Worm (Caenorhabditis elegans) whole organism, young adult: Measurements from ENCODE around the gene T10C6.15.

Experiments
- B0019.2 ChIP-seq: fragments of 200-800 bp; sonication (Bioruptor generic); conservative IDR thresholded peaks from 2 replicates; pipeline ENCODE4 v1.3.6; 2022; ENCODE audit warnings: missing genetic modification reagents, missing genetic modification characterization, missing compliant biosample characterization
- B0261.1 ChIP-seq: sonication (generic microtip); optimal IDR thresholded peaks from 2 replicates; lab custom pipeline; 2016; ENCODE audit warnings: mild to moderate bottlenecking, missing genetic modification characterization, moderate library complexity, missing compliant biosample characterization
- B0336.3 ChIP-seq: fragments of 200-800 bp; sonication (Bioruptor generic); IDR thresholded peaks from 2 replicates; pipeline ENCODE4 v1.3.6; 2022; ENCODE audit warnings: missing genetic modification characterization, missing compliant biosample characterization
- F39B2.1 ChIP-seq: fragments of 200-800 bp; sonication (Bioruptor generic); IDR thresholded peaks from 2 replicates; pipeline ENCODE4 v1.3.6; 2022; ENCODE audit warnings: missing genetic modification reagents, missing genetic modification characterization, missing compliant biosample characterization
- F49E8.2 ChIP-seq: sonication (generic microtip); optimal IDR thresholded peaks from 3 replicates; lab custom pipeline; 2017; ENCODE audit warnings: missing genetic modification characterization, mild to moderate bottlenecking, missing compliant biosample characterization, antibody characterized with exemption, moderate library complexity; ENCODE audit not compliant: insufficient read depth
- F57A8.1 ChIP-seq: fragments of 200-800 bp; sonication (Bioruptor generic); optimal IDR thresholded peaks from 2 replicates; lab custom pipeline; 2018; ENCODE audit warnings: mild to moderate bottlenecking, missing genetic modification characterization, moderate library complexity, missing compliant biosample characterization
- T07F8.4 ChIP-seq: sonication (generic microtip); optimal IDR thresholded peaks from 2 replicates; lab custom pipeline; 2016; ENCODE audit warnings: mild to moderate bottlenecking, missing genetic modification characterization, moderate library complexity, missing compliant biosample characterization
- Y56A3A.18 ChIP-seq: fragments of 200-800 bp; sonication (Bioruptor generic); IDR thresholded peaks from 2 replicates; pipeline ENCODE4 v1.3.6; 2022; ENCODE audit warnings: missing genetic modification reagents, missing genetic modification characterization, missing compliant biosample characterization
- akir-1 ChIP-seq: fragments of 200-800 bp; sonication (Bioruptor generic); optimal IDR thresholded peaks from 2 replicates; lab custom pipeline; 2018; ENCODE audit warnings: mild to moderate bottlenecking, missing genetic modification characterization, moderate library complexity, missing compliant biosample characterization
- aptf-3 ChIP-seq: fragments of 200-800 bp; sonication (Bioruptor generic); IDR thresholded peaks from 2 replicates; pipeline ENCODE4 v1.3.6; 2022; ENCODE audit warnings: missing genetic modification characterization, missing compliant biosample characterization
- atf-7 ChIP-seq: sonication (generic microtip); optimal IDR thresholded peaks from 2 replicates; lab custom pipeline; 2017; ENCODE audit warnings: mild to moderate bottlenecking, missing genetic modification characterization, missing compliant biosample characterization
- athp-1 ChIP-seq: sonication (generic microtip); optimal IDR thresholded peaks from 2 replicates; lab custom pipeline; 2017; ENCODE audit warnings: mild to moderate bottlenecking, missing genetic modification characterization, missing compliant biosample characterization
- attf-5 ChIP-seq: fragments of 200-800 bp; sonication (Bioruptor generic); optimal IDR thresholded peaks from 2 replicates; lab custom pipeline; 2018; ENCODE audit warnings: mild to moderate bottlenecking, missing genetic modification characterization, missing compliant biosample characterization
- ceh-27 ChIP-seq: fragments of 200-800 bp; sonication (Bioruptor generic); optimal IDR thresholded peaks from 2 replicates; lab custom pipeline; 2018; ENCODE audit warnings: mild to moderate bottlenecking, missing genetic modification characterization, moderate library complexity, missing compliant biosample characterization
- ceh-58 ChIP-seq: fragments of 200-800 bp; sonication (Bioruptor generic); IDR thresholded peaks from 2 replicates; pipeline ENCODE4 v1.3.6; 2022; ENCODE audit warnings: missing genetic modification characterization, missing compliant biosample characterization
- ceh-91 ChIP-seq: fragments of 200-800 bp; sonication (Bioruptor generic); IDR thresholded peaks from 2 replicates; pipeline ENCODE4 v1.3.6; 2022; ENCODE audit warnings: missing genetic modification reagents, missing genetic modification characterization, missing compliant biosample characterization
- chd-7 ChIP-seq: sonication (generic microtip); optimal IDR thresholded peaks from 2 replicates; lab custom pipeline; 2016; ENCODE audit warnings: mild to moderate bottlenecking, missing genetic modification characterization, moderate library complexity, missing compliant biosample characterization
- die-1 ChIP-seq: sonication (generic microtip); optimal IDR thresholded peaks from 2 replicates; lab custom pipeline; 2016; ENCODE audit warnings: missing genotype, mild to moderate bottlenecking, missing genetic modification characterization, missing compliant biosample characterization
- dox-1 ChIP-seq: fragments of 200-800 bp; sonication (Bioruptor generic); IDR thresholded peaks from 2 replicates; pipeline ENCODE4 v1.3.6; 2022; ENCODE audit warnings: missing genetic modification reagents, missing genetic modification characterization, missing compliant biosample characterization
- dpff-1 ChIP-seq: sonication (generic microtip); optimal IDR thresholded peaks from 2 replicates; lab custom pipeline; 2017; ENCODE audit warnings: mild to moderate bottlenecking, missing genetic modification characterization, missing compliant biosample characterization
- ekl-4 ChIP-seq: fragments of 200-800 bp; sonication (Bioruptor generic); IDR thresholded peaks from 2 replicates; pipeline ENCODE4 v1.3.6; 2022; ENCODE audit warnings: missing genetic modification reagents, missing genetic modification characterization, missing compliant biosample characterization
- hmg-1.2 ChIP-seq: fragments of 200-800 bp; sonication (Bioruptor generic); IDR thresholded peaks from 2 replicates; pipeline ENCODE4 v1.3.6; 2022; ENCODE audit warnings: missing genetic modification reagents, missing genetic modification characterization, missing compliant biosample characterization
- hmg-20 ChIP-seq: fragments of 200-800 bp; sonication (Bioruptor generic); IDR thresholded peaks from 2 replicates; pipeline ENCODE4 v1.3.6; 2022; ENCODE audit warnings: missing genetic modification reagents, missing genetic modification characterization, missing compliant biosample characterization
- lin-40 ChIP-seq: sonication (generic microtip); optimal IDR thresholded peaks from 2 replicates; lab custom pipeline; 2016; ENCODE audit warnings: missing genetic modification characterization, mild to moderate bottlenecking, missing compliant biosample characterization, missing genotype, missing genetic modification reagents
- lir-1 ChIP-seq: fragments of 200-800 bp; sonication (Bioruptor generic); conservative IDR thresholded peaks from 2 replicates; pipeline ENCODE4 v1.3.6; 2022; ENCODE audit warnings: missing genetic modification reagents, missing genetic modification characterization, missing compliant biosample characterization
- lsl-1 ChIP-seq: fragments of 200-800 bp; sonication (Bioruptor generic); optimal IDR thresholded peaks from 2 replicates; lab custom pipeline; 2018; ENCODE audit warnings: mild to moderate bottlenecking, missing genetic modification characterization, moderate library complexity, missing compliant biosample characterization
- madf-3 ChIP-seq: fragments of 200-800 bp; sonication (Bioruptor generic); IDR thresholded peaks from 2 replicates; pipeline ENCODE4 v1.3.6; 2022; ENCODE audit warnings: missing genetic modification reagents, missing genetic modification characterization, missing compliant biosample characterization
- nfyb-1 ChIP-seq: fragments of 200-800 bp; sonication (Bioruptor generic); IDR thresholded peaks from 2 replicates; pipeline ENCODE4 v1.3.6; 2022; ENCODE audit warnings: missing genetic modification reagents, missing genetic modification characterization, missing compliant biosample characterization
- nhr-80 ChIP-seq: sonication (generic microtip); optimal IDR thresholded peaks from 2 replicates; lab custom pipeline; 2016; ENCODE audit warnings: missing genetic modification characterization, missing compliant biosample characterization
- nhr-90 ChIP-seq: sonication (generic microtip); optimal IDR thresholded peaks from 2 replicates; lab custom pipeline; 2016; ENCODE audit warnings: missing genotype, mild to moderate bottlenecking, missing genetic modification characterization, missing compliant biosample characterization
- pbrm-1 ChIP-seq: fragments of 200-800 bp; sonication (Bioruptor generic); IDR thresholded peaks from 2 replicates; pipeline ENCODE4 v1.3.6; 2022; ENCODE audit warnings: missing genetic modification reagents, missing genetic modification characterization, missing compliant biosample characterization
- pha-4 ChIP-seq: fragments of 150-350 bp; sonication (generic microtip); optimal IDR thresholded peaks from 2 replicates; lab custom pipeline; 2014; ENCODE audit warnings: missing biosample characterization, missing genetic modification reagents, missing genetic modification characterization
- repo-1 ChIP-seq: sonication (generic microtip); optimal IDR thresholded peaks from 2 replicates; lab custom pipeline; 2017; ENCODE audit warnings: mild to moderate bottlenecking, missing genetic modification characterization, missing compliant biosample characterization
- snpc-3.4 ChIP-seq: sonication (generic microtip); optimal IDR thresholded peaks from 2 replicates; lab custom pipeline; 2017; ENCODE audit warnings: missing genetic modification characterization, mild to moderate bottlenecking, missing compliant biosample characterization, antibody characterized with exemption, moderate library complexity, missing genotype, missing genetic modification reagents
- sptf-2 ChIP-seq: fragments of 200-800 bp; sonication (Bioruptor generic); optimal IDR thresholded peaks from 2 replicates; lab custom pipeline; 2018; ENCODE audit warnings: mild to moderate bottlenecking, missing genetic modification characterization, missing compliant biosample characterization
- tbx-9 ChIP-seq: sonication (generic microtip); optimal IDR thresholded peaks from 2 replicates; lab custom pipeline; 2016; ENCODE audit warnings: borderline replicate concordance, missing genetic modification characterization, inconsistent platforms, missing compliant biosample characterization
- ztf-18 ChIP-seq: sonication (generic microtip); optimal IDR thresholded peaks from 2 replicates; lab custom pipeline; 2016; ENCODE audit warnings: missing genotype, mild to moderate bottlenecking, missing genetic modification characterization, missing compliant biosample characterization
- ztf-26 ChIP-seq: sonication (generic microtip); optimal IDR thresholded peaks from 2 replicates; lab custom pipeline; 2017; ENCODE audit warnings: missing genetic modification characterization, missing compliant biosample characterization
- ztf-28 ChIP-seq: fragments of 200-800 bp; sonication (Bioruptor generic); IDR thresholded peaks from 2 replicates; pipeline ENCODE4 v1.3.6; 2022; ENCODE audit warnings: missing genetic modification reagents, missing genetic modification characterization, missing compliant biosample characterization

T10C6.15 gene

ce11 chrV:16007505-16007904, 38.2 kb downstream of the T10C6.15 start, which contains the start of gene str-231:
Gene str-231 (minus strand): TSS chrV:16007605.
- TF ChIP-seq ceh-58 (GFP tag; lab: Robert Waterston, UW) (no peak), ztf-26 (no peak), hmg-20 (GFP tag; lab: Robert Waterston, UW) (no peak), ceh-91 (GFP tag; lab: Robert Waterston, UW) (no peak), tbx-9 (no peak), ceh-27 (GFP tag; lab: Kevin White, UChicago) (no peak), sptf-2 (no peak), dpff-1 (tag; lab: Kevin White, UChicago) (no peak), athp-1 (tag; lab: Kevin White, UChicago) (no peak), lsl-1 (GFP tag; lab: Kevin White, UChicago) (no peak), aptf-3 (GFP tag; lab: Robert Waterston, UW) (no peak), ztf-18 (tag; lab: Kevin White, UChicago) (no peak), B0336.3 (GFP tag; lab: Robert Waterston, UW) (no peak), lin-40 (tag; lab: Kevin White, UChicago) (no peak), die-1 (tag; lab: Kevin White, UChicago) (no peak), pha-4 (tag; lab: Kevin White, UChicago) (no peak), Y56A3A.18 (GFP tag; lab: Robert Waterston, UW) (no peak), dox-1 (GFP tag; lab: Robert Waterston, UW) (no peak), chd-7 (tag; lab: Kevin White, UChicago) (no peak)

ce11 chrV:16002288-16002687, 43.5 kb downstream of the T10C6.15 start, which contains the start of gene nhr-63:
Gene nhr-63 (plus strand): TSS chrV:16002588.
- no peak for TF ChIP-seq pbrm-1 (GFP tag; lab: Robert Waterston, UW)

- TF ChIP-seq B0019.2, result no peak
- TF ChIP-seq atf-7 (tag; lab: Kevin White, UChicago), result peak; percentile 77
- TF ChIP-seq nhr-90 (tag; lab: Kevin White, UChicago), result no peak
- no peak for TF ChIP-seq F49E8.2
- no peak for TF ChIP-seq lin-40 (tag; lab: Kevin White, UChicago)
- peak; percentile 50; the same call in 1 of the 2 replicates for TF ChIP-seq dox-1 (GFP tag; lab: Robert Waterston, UW)
- no peak for TF ChIP-seq madf-3 (GFP tag; lab: Robert Waterston, UW)
- peak; percentile 20 for TF ChIP-seq attf-5 (GFP tag; lab: Kevin White, UChicago)
- no peak for TF ChIP-seq repo-1
- peak; percentile 58; the same call in 1 of the 2 replicates for TF ChIP-seq hmg-1.2
- TF ChIP-seq snpc-3.4 (tag; lab: Kevin White, UChicago), result no peak
- peak; percentile 78 for TF ChIP-seq nhr-80 (tag; lab: Kevin White, UChicago)
- peak; percentile 34; the same call in 1 of the 2 replicates for TF ChIP-seq nfyb-1
- TF ChIP-seq akir-1, result no peak
- TF ChIP-seq F39B2.1 (GFP tag; lab: Robert Waterston, UW), result no peak
Observed at ce11 chrV:16000433-16000832, 45.3 kb downstream of the T10C6.15 start, which contains the start of gene nhr-50. Gene nhr-50 (minus strand): TSS chrV:16000631.

- no peak for TF ChIP-seq ztf-28 (GFP tag; lab: Robert Waterston, UW)
- TF ChIP-seq lir-1 (GFP tag; lab: Robert Waterston, UW), result no peak
- no peak for TF ChIP-seq ekl-4 (GFP tag; lab: Robert Waterston, UW)
- TF ChIP-seq B0261.1 (tag; lab: Kevin White, UChicago), result no peak
- no peak for TF ChIP-seq F57A8.1 (GFP tag; lab: Kevin White, UChicago)
- TF ChIP-seq akir-1, result no peak
- no peak for TF ChIP-seq T07F8.4
- no peak for TF ChIP-seq ceh-27 (GFP tag; lab: Kevin White, UChicago)
Observed at ce11 chrV:15996655-15997186, 49.0 kb downstream of the T10C6.15 start, which contains the start of the genes C06C6.9 and C06C6.8. Gene C06C6.9 (minus strand): TSS chrV:15996755. Gene C06C6.8 (plus strand): TSS chrV:15997136.
